Fruit fly (Drosophila melanogaster): ENCODE measurements around the gene CG43085.

The CG43085 gene

dm6 chr3L:17611864-17612505 lies 34.6 kb downstream of the CG43085 start (continued):
- no peak for TF ChIP-seq fd59A (GFP tag; optimal IDR thresholded peaks at IDR 0.05)
- TF ChIP-seq CG11762 (GFP tag; optimal IDR thresholded peaks at IDR 0.05; ENCODE audit: insufficient read depth), result no peak
- TF ChIP-seq CG3919 (GFP tag; optimal IDR thresholded peaks at IDR 0.05), result no peak
- TF ChIP-seq CG16779 (tag; optimal IDR thresholded peaks at IDR 0.05), result peak; percentile 40
- no peak for TF ChIP-seq Eip93F (GFP tag; optimal IDR thresholded peaks at IDR 0.05)
- no peak for TF ChIP-seq Ets21C (GFP tag; optimal IDR thresholded peaks at IDR 0.05)
- TF ChIP-seq Sox14 (GFP tag; optimal IDR thresholded peaks at IDR 0.05), result peak; percentile 23
- no peak for TF ChIP-seq CG11902 (GFP tag; optimal IDR thresholded peaks at IDR 0.05)
- TF ChIP-seq CG10631 (GFP tag; optimal IDR thresholded peaks at IDR 0.05), result no peak
- TF ChIP-seq Gug (GFP tag; IDR thresholded peaks at IDR 0.05), result no peak
- TF ChIP-seq net (GFP tag; optimal IDR thresholded peaks at IDR 0.05), result no peak
- TF ChIP-seq cyc (GFP tag; optimal IDR thresholded peaks at IDR 0.05), result no peak

dm6 chr3L:17610896-17611711 lies 35.4 kb downstream of the CG43085 start:
- TF ChIP-seq CG3919 (GFP tag; optimal IDR thresholded peaks at IDR 0.05) (peak; percentile 91), cyc (GFP tag; optimal IDR thresholded peaks at IDR 0.05) (peak; percentile 93), vri (GFP tag; optimal IDR thresholded peaks at IDR 0.05) (peak; percentile 63), CG16779 (tag; optimal IDR thresholded peaks at IDR 0.05) (peak; percentile 84), Ets96B (tag; optimal IDR thresholded peaks at IDR 0.05) (peak; percentile 72), OdsH (GFP tag; optimal IDR thresholded peaks at IDR 0.05) (peak; percentile 95), ss (GFP tag; optimal IDR thresholded peaks at IDR 0.05) (peak in 1 of 2 experiments; percentile 53), lz (GFP tag; optimal IDR thresholded peaks at IDR 0.05) (peak; percentile 92), Eip75B (GFP tag; optimal IDR thresholded peaks at IDR 0.05) (peak; percentile 80), fkh (GFP tag; optimal IDR thresholded peaks at IDR 0.05) (no peak), CG32006 (GFP tag; optimal IDR thresholded peaks at IDR 0.05) (peak; percentile 99), acj6 (GFP tag; optimal IDR thresholded peaks at IDR 0.05) (peak; percentile 95), CG31627 (GFP tag; optimal IDR thresholded peaks at IDR 0.05) (peak; percentile 91), svp (GFP tag) (peak; percentile 98), Lpt (GFP tag; optimal IDR thresholded peaks at IDR 0.05) (peak; percentile 91), CG11902 (GFP tag; optimal IDR thresholded peaks at IDR 0.05) (peak; percentile 79), spab (GFP tag; optimal IDR thresholded peaks at IDR 0.05) (peak; percentile 69), Eip93F (GFP tag; optimal IDR thresholded peaks at IDR 0.05) (peak; percentile 91), Hr4 (GFP tag; optimal IDR thresholded peaks at IDR 0.05) (peak; percentile 95), CG6276 (GFP tag; optimal IDR thresholded peaks at IDR 0.05) (peak; percentile 96), CG8632 (GFP tag; optimal IDR thresholded peaks at IDR 0.05) (peak; percentile 89), CG3032 (tag; optimal IDR thresholded peaks at IDR 0.05) (peak; percentile 73), CG6163 (GFP tag; IDR thresholded peaks at IDR 0.05) (peak; percentile 80; the same call in 2 of the 3 replicates), dac (GFP tag; optimal IDR thresholded peaks at IDR 0.05) (peak; percentile 93), CG10669 (GFP tag; optimal IDR thresholded peaks at IDR 0.05) (peak; percentile 61), dsx (GFP tag; optimal IDR thresholded peaks at IDR 0.05; ENCODE audit: poor library complexity, severe bottlenecking) (peak; percentile 50), CG8119 (GFP tag; IDR thresholded peaks at IDR 0.05) (peak; percentile 94), Hr39 (GFP tag; optimal IDR thresholded peaks at IDR 0.05) (peak; percentile 90), eg (GFP tag; IDR thresholded peaks at IDR 0.05) (peak; percentile 83), CG6792 (GFP tag; optimal IDR thresholded peaks at IDR 0.05) (peak; percentile 80), fd59A (GFP tag; optimal IDR thresholded peaks at IDR 0.05) (peak; percentile 69), Sox15 (GFP tag; optimal IDR thresholded peaks at IDR 0.05) (peak; percentile 81), CG10631 (GFP tag; optimal IDR thresholded peaks at IDR 0.05) (peak; percentile 92), net (GFP tag; optimal IDR thresholded peaks at IDR 0.05) (peak; percentile 94), CG15336 (GFP tag; IDR thresholded peaks at IDR 0.05) (peak; percentile 93), Hr38 (GFP tag; optimal IDR thresholded peaks at IDR 0.05) (no peak), CG7368 (GFP tag; optimal IDR thresholded peaks at IDR 0.05) (peak; percentile 76), Gug (GFP tag; IDR thresholded peaks at IDR 0.05) (peak; percentile 87), CG1621 (tag; optimal IDR thresholded peaks at IDR 0.05) (no peak), CG9139 (GFP tag; optimal IDR thresholded peaks at IDR 0.05) (peak; percentile 41), Met (GFP tag; optimal IDR thresholded peaks at IDR 0.05) (peak; percentile 93), CG11762 (GFP tag; optimal IDR thresholded peaks at IDR 0.05; ENCODE audit: insufficient read depth) (peak; percentile 90), pdm3 (GFP tag; optimal IDR thresholded peaks at IDR 0.05) (peak; percentile 89)
